Worm (Caenorhabditis elegans): Measurements from ENCODE around the gene glb-30.

DNA sequence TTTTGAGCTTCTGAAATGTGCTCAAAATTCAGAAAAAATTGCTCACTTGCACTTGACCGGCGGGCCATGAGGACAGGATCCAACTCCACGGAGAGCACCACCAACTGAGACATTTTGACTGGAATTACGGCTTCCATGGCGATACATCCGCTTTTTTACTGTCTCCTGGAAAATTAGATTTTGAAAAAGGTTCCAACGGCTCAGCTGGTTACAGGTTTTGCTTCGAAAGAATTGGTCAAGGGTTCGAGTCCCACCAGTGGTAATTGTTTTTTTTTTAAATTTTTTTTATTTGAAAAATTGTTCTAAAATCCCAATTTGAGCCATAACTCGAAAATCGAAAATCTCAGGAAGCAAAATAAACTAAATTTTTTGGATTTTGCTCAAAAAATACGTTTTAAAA, 6.0 kb downstream of the glb-30 start:
- TF ChIP-seq nhr-77 (tag; optimal IDR thresholded peaks at IDR 0.05) (no peak), daf-8 (GFP tag; IDR thresholded peaks at IDR 0.05) (no peak), ama-1 (optimal IDR thresholded peaks at IDR 0.05) (no peak), nhr-237 (tag; optimal IDR thresholded peaks at IDR 0.05) (no peak), hmg-1.1 (GFP tag; IDR thresholded peaks at IDR 0.05) (no peak), lin-15B (tag; optimal IDR thresholded peaks at IDR 0.05) (no peak), nhr-10 (tag; optimal IDR thresholded peaks at IDR 0.05) (no peak), mxl-2 (GFP tag; conservative IDR thresholded peaks at IDR 0.05) (no peak), unc-39 (tag; optimal IDR thresholded peaks at IDR 0.05) (no peak), mdl-1 (tag; optimal IDR thresholded peaks at IDR 0.05) (no peak)

All from whole organism, L4 larva.